Worm (Caenorhabditis elegans): Measurements from ENCODE around the gene srd-2.

DNA sequence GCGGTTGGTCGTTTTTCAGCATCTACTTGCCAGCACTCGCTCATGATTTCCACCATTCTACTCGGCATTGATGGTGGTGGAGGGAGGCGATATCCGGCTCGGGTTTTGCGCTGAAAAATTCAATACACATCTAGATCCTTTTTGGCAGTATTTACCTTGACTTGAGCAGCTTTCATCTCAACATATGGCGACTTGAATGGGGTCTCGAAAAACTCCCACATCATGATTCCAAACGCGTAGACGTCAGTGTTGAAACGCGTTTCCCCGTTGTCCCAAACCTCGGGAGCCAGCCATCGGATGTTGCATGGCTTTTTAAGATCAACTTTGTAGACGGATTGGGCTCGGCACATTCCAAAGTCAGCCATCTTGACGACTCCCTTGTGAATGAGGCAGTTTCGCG lies 10.8 kb upstream of the srd-2 start:
- TF ChIP-seq nhr-76 (tag; optimal IDR thresholded peaks at IDR 0.05) (no peak), nfya-1 (tag; optimal IDR thresholded peaks at IDR 0.05; ENCODE audit: insufficient read depth) (no peak), lin-39 (tag; optimal IDR thresholded peaks at IDR 0.05) (no peak), ZK546.5 (tag; optimal IDR thresholded peaks at IDR 0.05) (no peak), ceh-82 (tag; optimal IDR thresholded peaks at IDR 0.05) (no peak), nhr-43 (tag; optimal IDR thresholded peaks at IDR 0.05; ENCODE audit: poor library complexity, severe bottlenecking) (no peak), jun-1 (tag; optimal IDR thresholded peaks at IDR 0.05) (no peak), lin-15B (tag; optimal IDR thresholded peaks at IDR 0.05) (no peak), ama-1 (optimal IDR thresholded peaks at IDR 0.05) (no peak), elt-1 (tag; optimal IDR thresholded peaks at IDR 0.05) (no peak), hmg-11 (tag; optimal IDR thresholded peaks at IDR 0.05) (no peak), elt-2 (tag; optimal IDR thresholded peaks at IDR 0.05) (no peak), ceh-16 (tag; optimal IDR thresholded peaks at IDR 0.05) (no peak)

All from whole organism, L3 larva.